Worm (Caenorhabditis elegans): ENCODE data around the gene gst-9.
"Not testable (repeated sequence)": the region's sequence is repeated elsewhere in the genome, so short reads cannot be mapped to it uniquely, and the experiment has no call there.

DNA sequence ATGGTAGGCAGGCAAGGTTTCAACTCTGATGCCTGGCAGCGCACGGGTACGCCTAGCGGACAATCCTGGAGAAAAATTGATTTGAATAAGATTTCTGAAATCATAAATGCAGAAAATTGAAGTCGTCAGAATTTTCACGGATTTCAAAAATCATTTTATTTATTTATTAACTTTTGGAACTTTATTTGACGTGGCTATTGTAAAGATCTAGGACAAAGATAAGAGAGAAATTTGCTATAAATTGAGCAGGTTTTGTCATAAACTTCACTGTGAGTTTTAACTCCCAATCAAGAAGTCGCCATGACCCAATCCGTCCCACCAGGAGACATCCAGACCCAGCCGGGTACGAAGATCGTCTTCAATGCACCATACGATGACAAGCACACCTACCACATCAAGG, 41.3 kb downstream of the gst-9 start, which contains the start of gene msp-152:
- TF ChIP-seq nhr-77 (tag; optimal IDR thresholded peaks at IDR 0.05); pha-4 (GFP tag; IDR thresholded peaks at IDR 0.05); pha-4 (tag; optimal IDR thresholded peaks at IDR 0.05): not testable (repeated sequence)

Measured in whole organism, L4 larva.